Worm (Caenorhabditis elegans): ENCODE results near the gene H41C03.2.

DNA sequence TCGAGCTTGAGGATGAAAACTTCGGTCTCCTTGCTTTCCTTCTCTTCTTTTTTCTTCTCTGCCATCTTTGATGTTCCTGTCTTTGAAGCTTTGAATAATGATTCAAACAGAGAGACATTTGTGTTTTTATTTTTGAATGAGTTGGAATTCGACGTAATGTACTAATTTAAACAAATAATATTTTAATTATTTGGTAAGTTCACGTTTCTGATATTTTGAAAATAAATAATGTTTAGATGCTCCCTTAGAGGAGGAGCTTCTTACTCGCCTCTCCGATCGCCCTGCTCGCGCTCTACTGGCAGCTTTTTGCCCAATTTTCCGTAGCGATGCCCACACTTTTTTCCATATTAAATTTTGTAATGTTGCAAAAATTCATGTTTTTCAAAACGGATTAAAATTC, 50.8 kb downstream of the H41C03.2 start, which contains the start of the genes K05F1.9 and K05F1.1:
- no peak for TF ChIP-seq tra-4 (tag; optimal IDR thresholded peaks at IDR 0.05)
- no peak for TF ChIP-seq ama-1 (optimal IDR thresholded peaks at IDR 0.05)
- TF ChIP-seq hmbx-1 (tag; optimal IDR thresholded peaks at IDR 0.05), result no peak
- TF ChIP-seq B0310.2 (tag; optimal IDR thresholded peaks at IDR 0.05), result no peak
- no peak for TF ChIP-seq pes-1 (GFP tag; IDR thresholded peaks at IDR 0.05)

Measured in whole organism, early embryonic.